Fruit fly (Drosophila melanogaster): Measurements from ENCODE around the gene tex.

DNA sequence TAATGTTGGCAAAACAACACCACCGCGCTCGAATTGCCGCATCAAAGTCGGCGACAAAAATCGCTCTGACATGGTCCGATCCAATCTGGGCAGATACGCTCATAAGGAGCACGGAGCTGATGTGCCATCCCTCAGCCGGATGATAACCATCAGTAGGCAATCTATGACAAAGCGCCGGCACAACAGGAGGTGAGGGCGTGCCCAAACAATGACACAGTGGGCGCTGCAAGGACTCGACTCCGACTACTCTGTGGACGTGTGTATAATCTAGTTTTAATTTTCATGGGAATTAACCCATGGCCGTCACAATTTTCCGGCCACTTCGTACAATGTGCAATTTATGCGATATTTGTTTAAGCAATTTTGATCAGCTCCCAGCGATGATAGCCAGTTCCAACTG lies 33.4 kb downstream of the tex start:
- no peak for TF ChIP-seq psq (optimal IDR thresholded peaks at IDR 0.05)
- TF ChIP-seq h (optimal IDR thresholded peaks at IDR 0.05) = no peak
